Worm (Caenorhabditis elegans) whole organism, young adult: ENCODE results near the gene Y71H2AM.1.
"Not testable (repeated sequence)": the region's sequence is repeated elsewhere in the genome, so short reads cannot be mapped to it uniquely, and the experiment has no call there.

Experiments used
- D2030.7 ChIP-seq: fragments of 200-800 bp; sonication (Bioruptor generic); IDR thresholded peaks from 2 replicates; pipeline ENCODE4 v1.3.6; 2022; ENCODE audit warnings: missing genetic modification reagents, missing genetic modification characterization, missing compliant biosample characterization
- F33H1.4 ChIP-seq: fragments of 200-800 bp; sonication (Bioruptor generic); IDR thresholded peaks from 2 replicates; pipeline ENCODE4 v1.3.6; 2022; ENCODE audit warnings: missing genetic modification reagents, missing genetic modification characterization, missing compliant biosample characterization
- Y79H2A.3 ChIP-seq: fragments of 200-800 bp; sonication (Bioruptor generic); conservative IDR thresholded peaks from 2 replicates; pipeline ENCODE4 v1.3.6; 2022; ENCODE audit warnings: missing genetic modification reagents, missing genetic modification characterization, missing compliant biosample characterization
- ZK185.1 ChIP-seq: sonication (generic microtip); optimal IDR thresholded peaks from 2 replicates; lab custom pipeline; 2016; ENCODE audit warnings: mild to moderate bottlenecking, missing genetic modification characterization, missing compliant biosample characterization; ENCODE audit not compliant: poor library complexity, severe bottlenecking
- atf-7 ChIP-seq: sonication (generic microtip); optimal IDR thresholded peaks from 2 replicates; lab custom pipeline; 2017; ENCODE audit warnings: mild to moderate bottlenecking, missing genetic modification characterization, missing compliant biosample characterization
- cebp-1 ChIP-seq, 2 experiments: fragments of 200-800 bp in 1 of 2; sonication (Bioruptor generic) in 1 of 2; sonication (generic microtip) in 1 of 2; IDR thresholded peaks in 1 of 2; optimal IDR thresholded peaks in 1 of 2; 2 replicates each; pipeline versions ENCODE4 v1.3.6 to Lab custom; 2017 to 2022; ENCODE audit warnings: missing compliant biosample characterization in 2 of 2, missing genetic modification characterization in 2 of 2, mild to moderate bottlenecking in 1 of 2, missing genetic modification reagents in 1 of 2, moderate library complexity in 1 of 2
- chd-7 ChIP-seq: sonication (generic microtip); optimal IDR thresholded peaks from 2 replicates; lab custom pipeline; 2016; ENCODE audit warnings: mild to moderate bottlenecking, missing genetic modification characterization, moderate library complexity, missing compliant biosample characterization
- dox-1 ChIP-seq: fragments of 200-800 bp; sonication (Bioruptor generic); IDR thresholded peaks from 2 replicates; pipeline ENCODE4 v1.3.6; 2022; ENCODE audit warnings: missing genetic modification reagents, missing genetic modification characterization, missing compliant biosample characterization
- hmg-1.2 ChIP-seq: fragments of 200-800 bp; sonication (Bioruptor generic); IDR thresholded peaks from 2 replicates; pipeline ENCODE4 v1.3.6; 2022; ENCODE audit warnings: missing genetic modification reagents, missing genetic modification characterization, missing compliant biosample characterization
- let-526 ChIP-seq: fragments of 200-800 bp; sonication (Bioruptor generic); IDR thresholded peaks from 2 replicates; pipeline ENCODE4 v1.3.6; 2022; ENCODE audit warnings: missing genetic modification reagents, missing genetic modification characterization, missing compliant biosample characterization
- lin-26 ChIP-seq: fragments of 200-800 bp; sonication (Bioruptor generic); IDR thresholded peaks from 2 replicates; pipeline ENCODE4 v1.3.6; 2022; ENCODE audit warnings: missing genetic modification reagents, missing genetic modification characterization, missing compliant biosample characterization
- lsl-1 ChIP-seq: fragments of 200-800 bp; sonication (Bioruptor generic); optimal IDR thresholded peaks from 2 replicates; lab custom pipeline; 2018; ENCODE audit warnings: mild to moderate bottlenecking, missing genetic modification characterization, moderate library complexity, missing compliant biosample characterization
- mcd-1 ChIP-seq: fragments of 200-800 bp; sonication (Bioruptor generic); IDR thresholded peaks from 2 replicates; pipeline ENCODE4 v1.3.6; 2022; ENCODE audit warnings: missing genetic modification reagents, missing genetic modification characterization, missing compliant biosample characterization
- nhr-27 ChIP-seq: fragments of 200-800 bp; sonication (Bioruptor generic); optimal IDR thresholded peaks from 2 replicates; lab custom pipeline; 2018; ENCODE audit warnings: mild to moderate bottlenecking, missing genetic modification characterization, moderate library complexity, missing compliant biosample characterization
- pbrm-1 ChIP-seq: fragments of 200-800 bp; sonication (Bioruptor generic); IDR thresholded peaks from 2 replicates; pipeline ENCODE4 v1.3.6; 2022; ENCODE audit warnings: missing genetic modification reagents, missing genetic modification characterization, missing compliant biosample characterization
- rcor-1 ChIP-seq: fragments of 200-800 bp; sonication (Bioruptor generic); IDR thresholded peaks from 2 replicates; pipeline ENCODE4 v1.3.6; 2022; ENCODE audit warnings: missing genetic modification reagents, missing genetic modification characterization, missing compliant biosample characterization
- somi-1 ChIP-seq: fragments of 200-800 bp; sonication (Bioruptor generic); optimal IDR thresholded peaks from 2 replicates; lab custom pipeline; 2018; ENCODE audit warnings: mild to moderate bottlenecking, missing genetic modification characterization, missing compliant biosample characterization
- tbp1 ChIP-seq: fragments of 200-800 bp; sonication (Bioruptor generic); optimal IDR thresholded peaks from 2 replicates; lab custom pipeline; 2018; ENCODE audit warnings: mild to moderate bottlenecking, missing genetic modification characterization, missing compliant biosample characterization
- zfh-2 ChIP-seq: fragments of 200-800 bp; sonication (Bioruptor generic); conservative IDR thresholded peaks from 2 replicates; pipeline ENCODE4 v1.3.6; 2022; ENCODE audit warnings: missing genetic modification reagents, missing genetic modification characterization, missing compliant biosample characterization

The Y71H2AM.1 gene

DNA sequence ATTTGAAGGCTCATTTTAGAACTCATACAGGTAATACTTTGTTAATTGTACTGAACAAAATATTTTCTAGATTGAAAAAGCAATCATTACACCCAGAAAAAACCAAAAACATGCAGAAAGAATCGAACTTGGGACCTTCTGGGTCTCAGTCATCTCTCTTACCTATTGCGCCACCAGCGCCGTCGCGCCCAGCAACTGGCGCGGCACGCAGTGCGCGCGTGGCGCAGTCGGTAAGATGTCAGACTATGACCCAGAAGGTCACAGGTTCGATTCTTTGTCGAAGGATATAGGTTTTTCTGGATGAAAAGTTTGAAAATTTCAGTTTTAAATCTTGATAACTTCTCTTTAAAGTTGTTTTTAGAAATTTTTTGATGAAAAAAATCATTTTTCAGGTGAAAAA, 52.8 kb downstream of the Y71H2AM.1 start:
- TF ChIP-seq dox-1 (GFP tag; lab: Robert Waterston, UW) = 0 out of 2 replicates have a peak, but pooled peaks have one; percentile 30
- peak; percentile 50 for TF ChIP-seq F33H1.4
- TF ChIP-seq pbrm-1 = peak; percentile 40; the same call in 1 of the 2 replicates
- peak; percentile 8; the same call in 1 of the 2 replicates for TF ChIP-seq rcor-1
- TF ChIP-seq somi-1 (GFP tag; lab: Kevin White, UChicago) = no peak
- peak; percentile 33; the same call in 1 of the 2 replicates for TF ChIP-seq D2030.7
- TF ChIP-seq mcd-1 = peak; percentile 43
- no peak for TF ChIP-seq nhr-27 (tag; lab: Kevin White, UChicago)
- TF ChIP-seq zfh-2 = peak; percentile 54; the same call in 1 of the 2 replicates
- no peak for TF ChIP-seq atf-7 (tag; lab: Kevin White, UChicago)
- TF ChIP-seq hmg-1.2 (GFP tag; lab: Robert Waterston, UW) = peak; percentile 19; the same call in 1 of the 2 replicates
- no peak for TF ChIP-seq ZK185.1 (tag; lab: Kevin White, UChicago)
- TF ChIP-seq let-526 (GFP tag; lab: Robert Waterston, UW) = no peak
- TF ChIP-seq tbp1 = peak; percentile 47
- TF ChIP-seq lsl-1 = peak; percentile 19

DNA sequence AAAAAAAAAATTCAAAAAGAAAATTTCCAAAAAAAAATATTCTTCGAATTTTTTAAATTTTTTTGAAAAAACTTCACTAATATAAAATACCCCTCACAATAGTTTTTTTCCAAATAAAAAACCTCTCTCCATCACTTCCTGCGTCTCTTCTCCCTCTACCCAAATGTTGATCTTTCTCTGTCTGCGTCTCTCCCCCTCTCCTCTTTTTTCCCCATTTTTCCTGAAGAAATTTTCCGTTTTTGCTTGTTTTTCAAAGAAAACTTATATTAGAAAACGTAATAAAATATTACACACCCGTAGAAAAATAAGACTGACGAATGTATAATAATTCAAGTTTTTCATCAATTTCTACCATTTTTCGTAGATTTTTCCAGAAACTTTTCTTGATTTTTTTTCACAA, 54.2 kb downstream of the Y71H2AM.1 start:
- TF ChIP-seq dox-1 (GFP tag; lab: Robert Waterston, UW) = no peak
- no peak for TF ChIP-seq cebp-1 (GFP tag; IDR thresholded peaks at IDR 0.05; lab: Robert Waterston, UW)
- peak; percentile 2 for TF ChIP-seq cebp-1 (tag; optimal IDR thresholded peaks at IDR 0.05; lab: Kevin White, UChicago)
- TF ChIP-seq hmg-1.2 (GFP tag; lab: Robert Waterston, UW) = peak; percentile 64; the same call in 1 of the 2 replicates

DNA sequence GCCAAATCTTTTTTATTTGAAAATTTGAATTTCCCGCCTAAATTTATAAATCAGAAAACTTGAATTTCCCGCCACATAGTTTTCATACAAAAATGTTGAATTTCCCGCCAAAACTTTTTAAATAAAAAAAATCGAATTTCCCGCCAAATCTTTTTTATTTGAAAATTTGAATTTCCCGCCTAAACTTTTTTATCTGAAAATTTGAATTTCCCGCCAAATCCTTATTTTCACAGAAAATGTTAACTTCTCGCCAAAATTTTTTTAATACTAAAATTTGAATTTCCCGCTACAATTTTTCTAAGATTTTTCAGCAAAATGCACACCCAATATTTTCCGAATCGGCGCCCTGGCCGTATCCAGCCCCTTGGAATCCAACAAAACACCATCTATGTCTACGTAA, 55.1 kb downstream of the Y71H2AM.1 start, which contains the start of gene F56F11.2:
Gene F56F11.2 (plus strand): TSS at position 301 of the 400 bp plus-strand sequence.
- not testable (repeated sequence) for TF ChIP-seq lin-26; Y79H2A.3 (GFP tag; lab: Robert Waterston, UW); chd-7 (tag; lab: Kevin White, UChicago)
